Fruit fly (Drosophila melanogaster) S2 (cell line): ENCODE data around the gene Awh.

Experiments used
- CG8478 ChIP-seq: fragments of >200 bp; optimal IDR thresholded peaks from 2 replicates; lab custom pipeline; 2018
- CTCF ChIP-seq, 2 experiments: fragments of >200 bp; optimal IDR thresholded peaks; 2 replicates each; lab custom pipeline; 2018

dm6 chr3L:3847810-3848326, 1.9 kb downstream of the Awh start:
- no peak for TF ChIP-seq CTCF (optimal IDR thresholded peaks at IDR 0.05; lab: Kevin White, UChicago)
- no peak for TF ChIP-seq CG8478 (lab: Kevin White, UChicago)
